Fruit fly (Drosophila melanogaster) whole organism, pupa: ENCODE data around the gene geko.
A peak's percentile ranks its signal among the peaks of the same experiment; 100 is the strongest.

Experiments
- CG10348 ChIP-seq: fragments of 200-800 bp; sonication (Bioruptor generic); IDR thresholded peaks from 2 replicates; pipeline ENCODE4 v1.3.6; 2022; ENCODE audit warnings: missing biosample characterization, missing genetic modification characterization
- CG15710 ChIP-seq: fragments of 200-800 bp; sonication (Bioruptor generic); optimal IDR thresholded peaks from 2 replicates; lab custom pipeline; 2018; ENCODE audit warnings: missing biosample characterization, mild to moderate bottlenecking, missing genetic modification characterization, moderate library complexity
- CG17806 ChIP-seq: fragments of 200-800 bp; sonication (Bioruptor generic); optimal IDR thresholded peaks from 2 replicates; lab custom pipeline; 2018; ENCODE audit warnings: missing biosample characterization, mild to moderate bottlenecking, missing genetic modification characterization, moderate library complexity
- CG8159 ChIP-seq: fragments of 200-800 bp; sonication (Bioruptor generic); optimal IDR thresholded peaks from 3 replicates; lab custom pipeline; 2018; ENCODE audit warnings: missing biosample characterization, mild to moderate bottlenecking, missing genetic modification characterization, moderate library complexity
- EcR ChIP-seq: fragments of 200-800 bp; sonication (Bioruptor generic); optimal IDR thresholded peaks from 3 replicates; lab custom pipeline; 2019; ENCODE audit warnings: missing biosample characterization, missing genetic modification characterization, mild to moderate bottlenecking, moderate library complexity, missing genetic modification reagents
- Snoo ChIP-seq: fragments of 200-800 bp; sonication (Bioruptor generic); optimal IDR thresholded peaks from 3 replicates; lab custom pipeline; 2017; ENCODE audit warnings: missing biosample characterization, mild to moderate bottlenecking, missing genetic modification characterization, inconsistent platforms
- fd96Ca ChIP-seq: fragments of 200-800 bp; sonication (Bioruptor generic); IDR thresholded peaks from 3 replicates; pipeline ENCODE4 v1.3.6; 2022; ENCODE audit warnings: missing biosample characterization, missing genetic modification characterization

- TF ChIP-seq CG8159 (tag; lab: Kevin White, UChicago) (no peak), CG15710 (tag; lab: Kevin White, UChicago) (no peak), EcR (GFP tag; lab: Kevin White, UChicago) (peak; percentile 85), fd96Ca (GFP tag; lab: Robert Waterston, UW) (no peak), Snoo (tag; lab: Kevin White, UChicago) (no peak), CG10348 (GFP tag; lab: Robert Waterston, UW) (no peak), CG17806 (no peak)
Measured at dm6 chr3L:18139184-18139629, at the start of gene geko.
